Worm (Caenorhabditis elegans): ENCODE measurements around the gene mlc-2.

Gene mlc-2

ce11 chrX:17420585-17421459 is 35.6 kb downstream of the mlc-2 start:
- TF ChIP-seq cog-1 (tag; optimal IDR thresholded peaks at IDR 0.05) (no peak), tab-1 (GFP tag; IDR thresholded peaks at IDR 0.05) (no peak), ztf-23 (GFP tag; IDR thresholded peaks at IDR 0.05) (no peak), T22C8.4 (GFP tag; IDR thresholded peaks at IDR 0.05) (no peak), klf-2 (GFP tag; conservative IDR thresholded peaks at IDR 0.05) (no peak), ref-1 (GFP tag; conservative IDR thresholded peaks at IDR 0.05) (no peak), flt-1 (GFP tag; IDR thresholded peaks at IDR 0.05) (no peak), ztf-29 (GFP tag; IDR thresholded peaks at IDR 0.05) (no peak)

ce11 chrX:17419813-17420584 is 36.4 kb downstream of the mlc-2 start:
- TF ChIP-seq ref-1 (GFP tag; conservative IDR thresholded peaks at IDR 0.05) (no peak), flt-1 (GFP tag; IDR thresholded peaks at IDR 0.05) (no peak)

DNA sequence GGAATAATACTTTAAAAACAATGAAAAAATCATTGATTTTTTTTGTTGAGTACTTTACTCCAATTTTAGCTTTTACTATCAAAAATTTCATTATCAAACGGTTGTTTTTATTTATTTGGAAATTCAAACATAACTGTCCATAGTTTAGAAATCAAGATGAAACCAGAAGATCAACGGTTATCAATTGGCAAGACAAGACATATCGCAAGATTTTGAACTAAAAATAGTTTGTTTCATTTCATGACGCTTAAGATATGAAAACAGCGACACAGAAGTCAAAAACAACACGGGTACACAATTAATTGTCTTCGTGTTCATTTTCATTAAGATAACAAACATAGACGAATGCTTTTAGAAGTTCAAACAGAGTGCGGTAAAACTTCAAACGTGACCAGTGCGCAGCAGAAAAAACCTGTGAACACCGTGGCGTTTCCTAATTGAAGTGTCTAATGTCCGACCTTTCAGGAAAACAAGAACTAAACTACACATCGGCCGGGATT is 38.8 kb downstream of the mlc-2 start:
- TF ChIP-seq ref-1 (GFP tag; conservative IDR thresholded peaks at IDR 0.05) (no peak), klf-2 (GFP tag; conservative IDR thresholded peaks at IDR 0.05) (no peak), tab-1 (GFP tag; IDR thresholded peaks at IDR 0.05) (no peak), cog-1 (tag; optimal IDR thresholded peaks at IDR 0.05) (no peak), med-1 (GFP tag; optimal IDR thresholded peaks at IDR 0.05; ENCODE audit: insufficient read depth) (no peak), ztf-23 (GFP tag; IDR thresholded peaks at IDR 0.05) (no peak), flt-1 (GFP tag; IDR thresholded peaks at IDR 0.05) (no peak)

DNA sequence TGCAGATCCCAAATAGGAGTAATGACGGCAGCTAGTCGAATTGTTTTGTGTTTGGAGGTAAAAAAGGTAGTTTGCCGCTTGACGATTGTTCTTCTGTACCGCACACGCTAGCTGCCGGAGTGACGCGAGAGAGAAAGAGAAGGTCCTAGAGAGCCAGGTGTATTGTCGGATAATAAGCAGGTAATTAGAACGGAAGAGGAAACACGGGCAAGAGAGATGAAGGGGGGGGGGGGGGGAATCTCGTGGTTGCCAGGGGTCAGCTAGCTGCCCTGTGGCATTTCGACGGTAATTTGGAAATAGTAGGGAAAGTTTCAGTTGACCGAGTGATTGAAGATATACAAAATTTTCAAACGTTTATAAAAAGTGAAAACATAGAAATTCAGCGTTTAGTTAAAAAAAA is 42.5 kb downstream of the mlc-2 start, which contains the start of gene crb-1:
TSS of gene crb-1 (minus strand) at position 147 of the 400 bp plus-strand sequence.
- TF ChIP-seq T22C8.4 (GFP tag; IDR thresholded peaks at IDR 0.05) (no peak), ztf-29 (GFP tag; IDR thresholded peaks at IDR 0.05) (no peak), ref-1 (GFP tag; conservative IDR thresholded peaks at IDR 0.05) (no peak), med-1 (GFP tag; optimal IDR thresholded peaks at IDR 0.05; ENCODE audit: insufficient read depth) (no peak), ztf-23 (GFP tag; IDR thresholded peaks at IDR 0.05) (no peak), flt-1 (GFP tag; IDR thresholded peaks at IDR 0.05) (no peak), tab-1 (GFP tag; IDR thresholded peaks at IDR 0.05) (no peak), cog-1 (tag; optimal IDR thresholded peaks at IDR 0.05) (no peak), klf-2 (GFP tag; conservative IDR thresholded peaks at IDR 0.05) (no peak)

- TF ChIP-seq klf-2 (GFP tag; conservative IDR thresholded peaks at IDR 0.05) (no peak), ztf-23 (GFP tag; IDR thresholded peaks at IDR 0.05) (no peak), ztf-29 (GFP tag; IDR thresholded peaks at IDR 0.05) (no peak), ref-1 (GFP tag; conservative IDR thresholded peaks at IDR 0.05) (no peak), med-1 (GFP tag; optimal IDR thresholded peaks at IDR 0.05; ENCODE audit: insufficient read depth) (no peak)
These were observed 43.7 kb downstream of the mlc-2 start for ce11 chrX:17412642-17413041.

DNA sequence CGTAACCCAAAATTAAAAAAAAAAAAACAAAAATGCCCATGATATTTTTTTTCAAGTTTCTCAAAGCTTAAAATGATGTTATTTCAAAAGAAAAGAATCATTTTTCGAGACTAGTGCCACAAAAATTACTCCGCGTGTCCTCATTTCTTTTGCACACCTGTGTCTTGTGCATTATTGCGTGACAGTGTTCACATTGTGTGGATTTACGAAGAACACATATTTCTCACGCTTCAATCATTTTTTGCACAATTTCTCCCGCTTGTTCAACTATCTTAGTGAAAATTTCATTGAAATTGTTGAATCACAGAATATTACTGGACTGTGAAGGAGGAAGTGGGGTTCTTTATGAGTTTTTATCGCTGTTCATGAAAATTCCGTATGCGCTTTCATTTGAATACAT is 47.5 kb downstream of the mlc-2 start:
- no peak for TF ChIP-seq flt-1 (GFP tag; IDR thresholded peaks at IDR 0.05)
- no peak for TF ChIP-seq T22C8.4 (GFP tag; IDR thresholded peaks at IDR 0.05)
- TF ChIP-seq med-1 (GFP tag; optimal IDR thresholded peaks at IDR 0.05; ENCODE audit: insufficient read depth), result no peak
- TF ChIP-seq cog-1 (tag; optimal IDR thresholded peaks at IDR 0.05), result no peak
- TF ChIP-seq ztf-23 (GFP tag; IDR thresholded peaks at IDR 0.05), result no peak
- no peak for TF ChIP-seq klf-2 (GFP tag; conservative IDR thresholded peaks at IDR 0.05)
- no peak for TF ChIP-seq ztf-29 (GFP tag; IDR thresholded peaks at IDR 0.05)
- no peak for TF ChIP-seq tab-1 (GFP tag; IDR thresholded peaks at IDR 0.05)
- no peak for TF ChIP-seq ref-1 (GFP tag; conservative IDR thresholded peaks at IDR 0.05)

Data from whole organism, midembryonic.